Worm (Caenorhabditis elegans): ENCODE results near the gene T25B9.11.
A peak's percentile ranks its signal among the peaks of the same experiment; 100 is the strongest.

T25B9.11 gene

DNA sequence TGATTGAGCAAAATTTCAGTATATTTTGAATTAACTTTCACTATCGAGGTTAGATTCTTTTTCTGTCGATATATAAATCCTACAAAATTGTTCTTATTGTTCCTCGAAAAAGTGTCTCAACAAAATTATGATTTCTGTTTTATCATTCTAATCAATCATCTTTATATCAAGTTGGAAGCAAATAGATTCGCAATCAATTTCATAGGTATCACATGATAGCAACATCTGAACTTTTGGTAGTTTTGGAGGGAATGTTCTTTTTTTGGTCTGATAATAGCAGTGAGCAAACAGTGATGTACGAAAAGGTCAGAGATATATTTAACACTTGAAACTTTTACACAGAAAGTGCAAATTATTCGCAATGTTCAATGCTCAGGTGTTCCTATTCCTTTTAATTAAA lies 46.5 kb downstream of the T25B9.11 start (continued):
- TF ChIP-seq lin-15B (tag; optimal IDR thresholded peaks at IDR 0.05) = no peak
- peak; percentile 84 for TF ChIP-seq dve-1 (tag; optimal IDR thresholded peaks at IDR 0.05; ENCODE audit: insufficient read depth)
- peak; percentile 44; the same call in 1 of the 2 replicates for TF ChIP-seq nhr-41 (GFP tag; IDR thresholded peaks at IDR 0.05)
- no peak for TF ChIP-seq ces-1 (GFP tag; optimal IDR thresholded peaks at IDR 0.05)
- no peak for TF ChIP-seq nhr-6 (tag; optimal IDR thresholded peaks at IDR 0.05)
- no peak for TF ChIP-seq mes-2 (tag; optimal IDR thresholded peaks at IDR 0.05; ENCODE audit: poor library complexity, severe bottlenecking)
- TF ChIP-seq unc-39 (tag; optimal IDR thresholded peaks at IDR 0.05) = no peak
- TF ChIP-seq php-3 (GFP tag; IDR thresholded peaks at IDR 0.05) = peak; percentile 91
- no peak for TF ChIP-seq nhr-11 (tag; optimal IDR thresholded peaks at IDR 0.05)

DNA sequence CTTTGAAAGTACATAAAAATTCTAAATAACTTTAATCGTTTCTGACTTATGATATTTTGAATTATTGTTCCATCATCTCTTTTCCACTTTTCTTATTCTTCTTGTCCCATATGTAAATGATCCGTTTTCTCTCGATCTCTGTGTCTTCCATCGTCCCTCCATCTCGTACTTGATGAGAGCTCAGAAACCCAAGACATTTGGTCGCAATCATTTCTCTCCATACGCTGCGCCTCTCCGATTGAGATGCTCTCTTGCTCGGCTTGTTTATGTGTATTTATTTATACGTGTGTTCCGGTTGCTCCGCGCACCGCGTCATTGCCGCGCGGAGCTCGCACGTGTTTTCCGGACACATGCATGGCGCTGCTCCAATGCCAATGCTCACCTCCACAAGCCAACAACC lies 47.1 kb downstream of the T25B9.11 start:
- TF ChIP-seq nhr-25 (tag; optimal IDR thresholded peaks at IDR 0.05; ENCODE audit: borderline replicate concordance, insufficient read depth) (no peak), hlh-11 (tag; optimal IDR thresholded peaks at IDR 0.05) (peak; percentile 7), madf-9 (GFP tag; conservative IDR thresholded peaks at IDR 0.05) (peak; percentile 64), lin-38 (GFP tag; IDR thresholded peaks at IDR 0.05) (0 out of 2 replicates have a peak, but pooled peaks have one; percentile 12), Y75B8A.6 (GFP tag; IDR thresholded peaks at IDR 0.05) (no peak), ceh-82 (tag; optimal IDR thresholded peaks at IDR 0.05) (no peak), aha-1 (tag) (peak; percentile 76), set-16 (GFP tag; IDR thresholded peaks at IDR 0.05) (peak; percentile 21; the same call in 1 of the 2 replicates), arid-1 (GFP tag; conservative IDR thresholded peaks at IDR 0.05) (no peak), ceh-28 (tag; optimal IDR thresholded peaks at IDR 0.05) (no peak)

DNA sequence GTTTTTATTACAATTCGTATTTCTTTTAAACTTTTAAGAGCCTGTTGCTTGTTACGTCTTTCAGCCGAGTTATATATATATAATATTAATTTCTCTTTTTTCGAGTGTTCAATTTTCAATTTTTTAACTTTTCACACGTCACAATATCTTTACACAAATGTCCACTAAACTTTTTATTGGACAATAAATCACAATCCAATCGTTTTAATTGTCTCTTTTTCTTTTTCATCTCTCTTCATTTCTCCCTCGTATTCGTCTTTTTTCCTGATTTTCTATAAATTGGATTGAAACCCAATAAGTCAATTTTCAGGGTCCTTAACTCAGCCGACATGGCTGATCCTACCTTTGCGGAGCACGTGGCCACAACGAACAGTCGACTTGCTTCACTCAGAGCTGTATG lies 47.8 kb downstream of the T25B9.11 start, which contains the start of gene miz-1:
TSS of gene miz-1 (plus strand) at position 301 of the 400 bp plus-strand sequence.
- TF ChIP-seq ceh-32 (tag; optimal IDR thresholded peaks at IDR 0.05; ENCODE audit: poor library complexity) (no peak), D1046.2 (GFP tag; IDR thresholded peaks at IDR 0.05) (no peak), ceh-20 (GFP tag; IDR thresholded peaks at IDR 0.05) (peak; percentile 61; the same call in 1 of the 2 replicates)

All from whole organism, L4 larva.